Worm (Caenorhabditis elegans): Measurements from ENCODE around the gene C52E4.12.

The C52E4.12 gene

DNA sequence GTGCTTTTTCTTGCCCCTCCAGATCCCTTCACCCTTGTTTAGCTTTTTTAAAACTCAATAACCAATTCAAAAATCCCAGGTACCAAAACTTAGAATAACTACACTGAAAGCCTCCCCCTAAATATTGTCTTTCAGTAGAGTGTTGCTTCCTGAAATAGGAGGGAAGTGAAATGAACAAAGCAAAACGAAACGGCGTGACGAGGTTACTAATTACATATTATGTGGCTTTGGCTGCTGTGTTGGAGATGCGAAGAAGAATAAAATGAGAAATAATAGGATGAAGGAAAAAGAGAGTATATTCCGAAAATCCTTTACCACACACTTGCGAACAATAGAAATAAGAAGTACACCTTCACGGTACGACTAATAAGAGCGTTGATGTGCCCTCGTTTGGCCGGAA lies 40.2 kb downstream of the C52E4.12 start:
- TF ChIP-seq snpc-4 (tag; optimal IDR thresholded peaks at IDR 0.05) (no peak), ceh-9 (tag; optimal IDR thresholded peaks at IDR 0.05) (no peak), unc-62 (GFP tag; optimal IDR thresholded peaks at IDR 0.05) (no peak), ama-1 (optimal IDR thresholded peaks at IDR 0.05) (no peak), mdl-1 (tag; optimal IDR thresholded peaks at IDR 0.05) (no peak)

DNA sequence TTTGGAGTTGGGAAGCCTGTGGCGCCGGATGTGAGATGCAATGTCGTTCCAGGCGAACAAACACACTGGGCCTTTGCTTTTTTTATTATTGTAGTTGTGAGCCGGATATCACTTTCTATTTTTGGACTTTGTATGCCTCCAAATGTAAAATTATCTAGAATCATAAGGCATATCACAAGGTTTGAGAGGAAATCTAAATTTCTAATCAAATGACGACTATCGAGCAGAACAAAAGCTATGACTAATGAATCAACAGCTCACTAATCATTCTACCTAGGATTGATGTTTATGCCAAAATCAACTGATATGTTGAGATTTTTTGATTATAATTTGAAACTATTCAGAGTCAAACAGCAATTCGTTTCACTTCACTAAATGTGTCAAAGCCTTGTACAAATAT lies 41.9 kb downstream of the C52E4.12 start:
- TF ChIP-seq ztf-11 (tag; optimal IDR thresholded peaks at IDR 0.05) (no peak), ama-1 (optimal IDR thresholded peaks at IDR 0.05) (peak; percentile 31), jun-1 (tag; optimal IDR thresholded peaks at IDR 0.05) (no peak), fkh-10 (GFP tag; optimal IDR thresholded peaks at IDR 0.05) (no peak), ceh-16 (tag; optimal IDR thresholded peaks at IDR 0.05) (no peak)

DNA sequence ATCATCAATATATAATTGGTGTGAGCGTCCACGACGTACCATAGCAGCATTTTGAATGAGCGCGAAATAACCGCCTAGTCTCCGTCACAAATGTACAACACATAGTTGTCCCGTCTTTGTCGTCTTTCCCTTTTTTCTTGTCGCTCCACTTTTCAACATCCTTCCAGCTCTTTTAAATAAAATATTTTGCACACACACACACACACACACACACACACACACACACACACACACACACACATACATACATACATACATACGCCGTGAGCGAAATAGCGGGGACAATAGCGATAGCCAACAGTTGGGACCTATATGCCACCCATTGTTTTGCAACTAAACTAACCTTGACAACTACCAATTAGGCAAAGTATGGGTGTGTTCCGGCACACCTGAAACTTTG lies 42.4 kb downstream of the C52E4.12 start:
- TF ChIP-seq snpc-4 (tag; optimal IDR thresholded peaks at IDR 0.05) (peak; percentile 1), daf-12 (tag; optimal IDR thresholded peaks at IDR 0.05) (no peak), fos-1 (tag; optimal IDR thresholded peaks at IDR 0.05) (no peak), pqm-1 (tag; optimal IDR thresholded peaks at IDR 0.05) (no peak), unc-39 (tag; optimal IDR thresholded peaks at IDR 0.05) (no peak), skn-1 (tag; optimal IDR thresholded peaks at IDR 0.05) (no peak), lin-39 (tag; optimal IDR thresholded peaks at IDR 0.05) (no peak), egl-5 (tag; optimal IDR thresholded peaks at IDR 0.05) (no peak), ama-1 (optimal IDR thresholded peaks at IDR 0.05) (no peak), elt-3 (tag; optimal IDR thresholded peaks at IDR 0.05) (no peak), mml-1 (tag; optimal IDR thresholded peaks at IDR 0.05) (no peak), aly-2 (tag; optimal IDR thresholded peaks at IDR 0.05) (no peak), zag-1 (tag; optimal IDR thresholded peaks at IDR 0.05) (no peak), elt-2 (tag; optimal IDR thresholded peaks at IDR 0.05) (no peak), elt-1 (tag; optimal IDR thresholded peaks at IDR 0.05) (no peak), eor-1 (tag; optimal IDR thresholded peaks at IDR 0.05) (no peak), nhr-237 (tag; optimal IDR thresholded peaks at IDR 0.05) (no peak), nhr-23 (tag; optimal IDR thresholded peaks at IDR 0.05) (no peak), lin-15B (tag; optimal IDR thresholded peaks at IDR 0.05) (peak; percentile 15), nhr-12 (tag; optimal IDR thresholded peaks at IDR 0.05) (no peak), nhr-28 (tag; optimal IDR thresholded peaks at IDR 0.05) (no peak), tbx-2 (tag; optimal IDR thresholded peaks at IDR 0.05) (no peak), nfya-1 (tag; optimal IDR thresholded peaks at IDR 0.05; ENCODE audit: insufficient read depth) (peak; percentile 29), nhr-67 (tag; optimal IDR thresholded peaks at IDR 0.05) (no peak), sea-2 (GFP tag; optimal IDR thresholded peaks at IDR 0.05) (no peak), R02D3.7 (tag; optimal IDR thresholded peaks at IDR 0.05) (no peak), jun-1 (tag; optimal IDR thresholded peaks at IDR 0.05) (no peak), ztf-11 (tag; optimal IDR thresholded peaks at IDR 0.05) (no peak), nhr-11 (tag; optimal IDR thresholded peaks at IDR 0.05) (no peak), hmg-11 (tag; optimal IDR thresholded peaks at IDR 0.05) (no peak), nhr-77 (tag; optimal IDR thresholded peaks at IDR 0.05) (no peak), ceh-82 (tag; optimal IDR thresholded peaks at IDR 0.05) (no peak), lsy-12 (tag; optimal IDR thresholded peaks at IDR 0.05) (peak; percentile 34), unc-62 (GFP tag; optimal IDR thresholded peaks at IDR 0.05) (no peak), fkh-2 (tag; optimal IDR thresholded peaks at IDR 0.05) (no peak)

DNA sequence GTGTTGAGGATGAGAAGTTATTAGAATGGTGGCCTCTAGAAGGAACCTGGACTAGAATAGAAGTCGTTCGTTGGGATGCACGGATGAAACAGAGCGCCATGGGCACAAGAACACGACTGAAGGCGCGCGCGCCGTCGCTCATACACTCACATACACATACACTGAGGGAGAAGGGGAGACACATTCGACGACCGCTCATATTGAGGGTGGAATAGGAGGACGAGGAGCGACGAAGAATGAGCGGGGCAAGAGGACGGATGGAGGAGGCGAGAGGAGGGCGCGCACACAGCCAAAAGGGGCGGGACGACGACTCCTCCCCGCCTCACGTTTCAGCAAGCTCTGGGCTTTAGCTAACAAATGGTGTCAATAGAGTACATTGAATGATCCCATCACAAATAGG lies 42.8 kb downstream of the C52E4.12 start:
- TF ChIP-seq elt-3 (tag; optimal IDR thresholded peaks at IDR 0.05) (no peak), nhr-12 (tag; optimal IDR thresholded peaks at IDR 0.05) (no peak), lsy-12 (tag; optimal IDR thresholded peaks at IDR 0.05) (no peak), egl-5 (tag; optimal IDR thresholded peaks at IDR 0.05) (no peak), snpc-4 (tag; optimal IDR thresholded peaks at IDR 0.05) (peak; percentile 3), ama-1 (optimal IDR thresholded peaks at IDR 0.05) (peak; percentile 80), lin-39 (tag; optimal IDR thresholded peaks at IDR 0.05) (peak; percentile 77), lin-15B (tag; optimal IDR thresholded peaks at IDR 0.05) (peak; percentile 32), pha-4 (tag; optimal IDR thresholded peaks at IDR 0.05) (peak; percentile 24), nfya-1 (tag; optimal IDR thresholded peaks at IDR 0.05; ENCODE audit: insufficient read depth) (peak; percentile 48)
